Worm (Caenorhabditis elegans): ENCODE measurements around the gene dgk-1.

Gene dgk-1

DNA sequence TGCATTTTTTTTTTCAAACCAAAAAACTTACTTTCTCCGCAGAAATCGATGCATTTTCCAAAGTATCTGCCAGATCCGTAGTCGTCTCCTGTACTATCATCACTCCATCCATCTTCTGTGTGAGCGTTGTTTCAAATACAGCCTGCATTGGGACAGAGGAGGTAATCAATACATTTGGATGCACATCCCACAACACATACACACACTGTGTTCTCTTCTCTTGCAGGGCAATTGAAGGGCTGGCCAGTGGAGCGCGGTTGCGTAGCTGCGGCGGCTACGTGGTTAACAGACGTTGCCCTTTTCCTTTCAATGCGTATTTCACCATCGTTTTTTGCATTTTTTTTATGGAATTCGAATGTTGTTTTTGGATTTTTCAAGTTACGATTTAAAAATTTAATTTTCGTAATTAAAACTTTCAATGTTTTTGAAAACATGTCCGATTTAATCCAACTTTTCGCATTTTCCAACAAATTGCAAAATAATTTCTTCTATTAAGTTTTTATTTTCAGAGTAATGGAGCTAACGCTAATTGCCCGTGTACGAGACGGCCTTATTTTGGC lies 43.9 kb upstream of the dgk-1 start, which contains the start of the genes stau-1 and sec-22 (continued):
- TF ChIP-seq nhr-41 (GFP tag; IDR thresholded peaks at IDR 0.05) (no peak), pha-4 (GFP tag; IDR thresholded peaks at IDR 0.05) (no peak), pha-4 (tag; optimal IDR thresholded peaks at IDR 0.05) (peak; percentile 10), D1046.2 (GFP tag; IDR thresholded peaks at IDR 0.05) (no peak), lsy-2 (tag; optimal IDR thresholded peaks at IDR 0.05) (peak in 1 of 2 experiments; percentile 57), dmd-6 (GFP tag; IDR thresholded peaks at IDR 0.05) (peak; percentile 19; the same call in 1 of the 2 replicates), nhr-25 (tag; optimal IDR thresholded peaks at IDR 0.05; ENCODE audit: borderline replicate concordance, insufficient read depth) (no peak), aha-1 (tag) (peak; percentile 86)

DNA sequence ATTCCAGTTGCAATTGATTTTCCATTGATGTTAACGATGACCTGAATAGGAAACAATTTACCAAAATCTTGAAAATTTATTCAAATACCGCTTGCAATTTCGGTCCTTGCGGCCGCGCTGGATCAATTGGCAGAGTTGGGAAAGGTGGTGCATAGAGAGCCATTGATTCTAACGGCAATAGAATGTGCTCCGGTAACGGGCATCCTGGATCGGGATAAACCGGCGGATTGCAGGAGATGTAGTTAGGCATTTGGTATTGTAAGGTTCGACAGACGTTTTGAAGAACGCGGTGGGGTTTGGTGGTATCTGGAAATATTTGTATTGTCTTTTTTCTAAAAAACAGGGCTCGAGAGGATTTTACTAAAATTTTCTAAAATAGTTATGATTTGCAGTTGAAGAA lies 39.6 kb upstream of the dgk-1 start:
- no peak for TF ChIP-seq saeg-2 (GFP tag; IDR thresholded peaks at IDR 0.05)
- no peak for TF ChIP-seq daf-16 (GFP tag; optimal IDR thresholded peaks at IDR 0.05)
- no peak for TF ChIP-seq daf-16 (tag; optimal IDR thresholded peaks at IDR 0.05)
- peak; percentile 94 for TF ChIP-seq aha-1 (tag)
- no peak for TF ChIP-seq zip-2 (tag; optimal IDR thresholded peaks at IDR 0.05)
- TF ChIP-seq lir-3 (tag; optimal IDR thresholded peaks at IDR 0.05): no peak
- no peak for TF ChIP-seq unc-39 (tag; optimal IDR thresholded peaks at IDR 0.05)
- no peak for TF ChIP-seq egl-43 (GFP tag; IDR thresholded peaks at IDR 0.05)
- 0 out of 2 replicates have a peak, but pooled peaks have one; percentile 26 for TF ChIP-seq T26A8.4 (GFP tag; IDR thresholded peaks at IDR 0.05)
- no peak for TF ChIP-seq dmd-9 (GFP tag; IDR thresholded peaks at IDR 0.05)

DNA sequence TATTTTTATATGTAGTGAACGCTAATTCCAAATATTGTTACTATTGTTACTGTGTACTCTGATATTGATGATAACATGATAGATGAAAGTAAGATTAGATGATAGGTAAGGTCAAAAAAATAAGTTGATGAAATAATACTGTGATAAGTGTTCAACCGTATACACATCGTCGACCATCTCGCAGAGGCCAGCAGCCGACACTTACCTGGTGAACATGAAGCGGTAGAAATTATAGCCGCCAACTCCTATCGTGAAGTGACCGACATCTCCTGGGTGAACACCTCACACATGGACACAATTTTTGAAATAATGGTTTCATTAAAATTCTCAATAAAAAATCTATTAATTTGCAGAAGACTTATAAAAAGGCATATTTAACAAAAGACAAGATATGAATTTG lies 36.1 kb upstream of the dgk-1 start:
- TF ChIP-seq nhr-28 (tag; optimal IDR thresholded peaks at IDR 0.05): peak; percentile 12
- TF ChIP-seq T20F7.1 (GFP tag; optimal IDR thresholded peaks at IDR 0.05): no peak

DNA sequence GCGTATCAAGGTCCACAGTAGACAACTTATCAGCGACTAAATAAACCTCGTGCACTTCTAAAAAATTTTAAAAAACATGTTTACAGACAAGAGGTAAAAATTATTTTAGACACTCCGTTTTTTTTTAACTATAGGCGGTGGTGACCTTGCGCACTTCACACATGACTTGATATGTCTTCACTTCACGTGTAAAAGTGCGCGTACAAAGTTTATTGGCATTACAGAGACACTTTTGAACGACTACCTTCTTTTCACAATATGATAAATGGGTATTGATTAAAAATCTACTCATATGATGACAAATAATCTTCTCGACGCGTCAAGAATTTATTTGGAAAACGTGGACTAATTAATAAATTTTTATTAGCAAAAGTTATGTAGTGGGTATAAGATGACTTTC lies 35.5 kb upstream of the dgk-1 start:
- TF ChIP-seq daf-12 (tag; optimal IDR thresholded peaks at IDR 0.05) (no peak), dmd-9 (GFP tag; IDR thresholded peaks at IDR 0.05) (no peak), dve-1 (tag; optimal IDR thresholded peaks at IDR 0.05; ENCODE audit: insufficient read depth) (peak; percentile 12), arid-1 (GFP tag; conservative IDR thresholded peaks at IDR 0.05) (no peak), mxl-3 (GFP tag; optimal IDR thresholded peaks at IDR 0.05) (peak; percentile 35), zip-2 (tag; optimal IDR thresholded peaks at IDR 0.05) (no peak), nhr-102 (tag; optimal IDR thresholded peaks at IDR 0.05) (no peak), mdl-1 (tag; optimal IDR thresholded peaks at IDR 0.05) (peak in 1 of 2 experiments; percentile 68), Y75B8A.6 (GFP tag; IDR thresholded peaks at IDR 0.05) (no peak), ctbp-1 (GFP tag; IDR thresholded peaks at IDR 0.05) (no peak), ceh-32 (tag; optimal IDR thresholded peaks at IDR 0.05; ENCODE audit: poor library complexity) (no peak), hlh-11 (tag; optimal IDR thresholded peaks at IDR 0.05) (peak; percentile 42), unc-62 (GFP tag; optimal IDR thresholded peaks at IDR 0.05 in 1 of 2) (peak in 1 of 2 experiments; percentile 42), unc-62 (tag; optimal IDR thresholded peaks at IDR 0.05) (no peak), lsy-2 (tag; optimal IDR thresholded peaks at IDR 0.05) (peak in 1 of 2 experiments; percentile 7), nhr-28 (tag; optimal IDR thresholded peaks at IDR 0.05) (peak; percentile 57), hlh-30 (tag; optimal IDR thresholded peaks at IDR 0.05; ENCODE audit: insufficient read depth) (peak; percentile 91), mep-1 (tag; optimal IDR thresholded peaks at IDR 0.05) (peak; percentile 52), daf-16 (GFP tag; optimal IDR thresholded peaks at IDR 0.05) (no peak), daf-16 (tag; optimal IDR thresholded peaks at IDR 0.05) (no peak), hif-1 (tag; optimal IDR thresholded peaks at IDR 0.05) (peak in 1 of 2 experiments; percentile 3)

Measured in whole organism, L4 larva.